Fruit fly (Drosophila melanogaster): ENCODE measurements around the gene Srp14.

dm6 chr3R:20586409-20586808, 6.5 kb downstream of the Srp14 start:
- TF ChIP-seq OdsH (GFP tag; optimal IDR thresholded peaks at IDR 0.05) = no peak
- TF ChIP-seq br (GFP tag; optimal IDR thresholded peaks at IDR 0.05) = no peak
- no peak for TF ChIP-seq sv (GFP tag; optimal IDR thresholded peaks at IDR 0.05)
- no peak for TF ChIP-seq CG9705 (GFP tag; optimal IDR thresholded peaks at IDR 0.05)
- no peak for TF ChIP-seq Sp1 (GFP tag; optimal IDR thresholded peaks at IDR 0.05)
- TF ChIP-seq GATAd (GFP tag; optimal IDR thresholded peaks at IDR 0.05) = no peak
- TF ChIP-seq Mio (GFP tag; optimal IDR thresholded peaks at IDR 0.05) = no peak

All from whole organism, wandering third instar larva.